Worm (Caenorhabditis elegans): Measurements from ENCODE around the gene R04A9.6.

The R04A9.6 gene

DNA sequence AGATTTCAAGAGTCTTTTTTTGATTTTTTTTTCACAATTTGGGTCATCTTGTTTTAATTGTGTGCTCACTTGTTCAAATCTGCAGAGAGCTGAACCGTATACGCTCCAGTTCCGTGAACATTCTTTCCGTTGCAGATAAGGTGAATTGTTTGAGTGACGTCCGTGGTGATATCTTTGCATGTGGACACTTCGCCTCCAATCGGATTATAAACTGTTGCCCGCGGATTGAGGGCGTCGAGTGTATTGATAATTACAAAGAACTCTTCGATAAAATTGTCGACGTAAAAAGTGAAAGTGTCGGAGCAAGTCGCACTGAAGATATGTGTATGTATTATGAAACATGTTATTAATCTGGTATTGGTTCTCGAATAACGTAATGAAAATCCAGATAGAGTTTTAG, 26.4 kb downstream of the R04A9.6 start:
- TF ChIP-seq sem-2 (GFP tag; optimal IDR thresholded peaks at IDR 0.05) (no peak), nhr-12 (tag; optimal IDR thresholded peaks at IDR 0.05) (no peak), elt-3 (tag; optimal IDR thresholded peaks at IDR 0.05) (no peak), pha-4 (tag; optimal IDR thresholded peaks at IDR 0.05) (no peak), cnd-1 (tag; optimal IDR thresholded peaks at IDR 0.05) (no peak), elt-1 (tag; optimal IDR thresholded peaks at IDR 0.05; ENCODE audit: borderline replicate concordance, insufficient read depth) (no peak), ceh-43 (GFP tag; optimal IDR thresholded peaks at IDR 0.05) (no peak), hlh-1 (tag; optimal IDR thresholded peaks at IDR 0.05) (no peak), ces-1 (GFP tag; optimal IDR thresholded peaks at IDR 0.05) (no peak)

- no peak for TF ChIP-seq ztf-11 (tag; optimal IDR thresholded peaks at IDR 0.05)
- no peak for TF ChIP-seq nhr-76 (tag; optimal IDR thresholded peaks at IDR 0.05)
These were observed 28.2 kb downstream of the R04A9.6 start, which contains the start of gene ZK1193.2 for ce11 chrX:425535-425934. TSS of gene ZK1193.2 (minus strand) at chrX:425635.

ce11 chrX:431596-431995, 34.2 kb downstream of the R04A9.6 start:
- no peak for TF ChIP-seq unc-62 (GFP tag; optimal IDR thresholded peaks at IDR 0.05)
- peak; percentile 13 for TF ChIP-seq ham-2 (GFP tag; optimal IDR thresholded peaks at IDR 0.05)
- peak; percentile 35 for TF ChIP-seq lsy-2 (tag; optimal IDR thresholded peaks at IDR 0.05)
- no peak for TF ChIP-seq nhr-76 (tag; optimal IDR thresholded peaks at IDR 0.05)
- peak; percentile 29 for TF ChIP-seq pha-4 (tag; optimal IDR thresholded peaks at IDR 0.05)
- no peak for TF ChIP-seq unc-120 (tag; optimal IDR thresholded peaks at IDR 0.05; ENCODE audit: poor library complexity, severe bottlenecking)
- no peak for TF ChIP-seq unc-39 (tag; optimal IDR thresholded peaks at IDR 0.05)

- TF ChIP-seq unc-39 (tag; optimal IDR thresholded peaks at IDR 0.05) (no peak), ceh-43 (GFP tag; optimal IDR thresholded peaks at IDR 0.05) (no peak), zip-8 (tag; optimal IDR thresholded peaks at IDR 0.05) (peak; percentile 0), M03D4.4 (tag; optimal IDR thresholded peaks at IDR 0.05) (no peak), ham-2 (GFP tag; optimal IDR thresholded peaks at IDR 0.05) (no peak), blmp-1 (tag; optimal IDR thresholded peaks at IDR 0.05) (peak; percentile 87), elt-1 (tag; optimal IDR thresholded peaks at IDR 0.05; ENCODE audit: borderline replicate concordance, insufficient read depth) (peak; percentile 1), tbx-8 (GFP tag; optimal IDR thresholded peaks at IDR 0.05) (no peak), mab-5 (tag; optimal IDR thresholded peaks at IDR 0.05) (no peak)
These were observed 35.8 kb downstream of the R04A9.6 start for ce11 chrX:433029-433693.

DNA sequence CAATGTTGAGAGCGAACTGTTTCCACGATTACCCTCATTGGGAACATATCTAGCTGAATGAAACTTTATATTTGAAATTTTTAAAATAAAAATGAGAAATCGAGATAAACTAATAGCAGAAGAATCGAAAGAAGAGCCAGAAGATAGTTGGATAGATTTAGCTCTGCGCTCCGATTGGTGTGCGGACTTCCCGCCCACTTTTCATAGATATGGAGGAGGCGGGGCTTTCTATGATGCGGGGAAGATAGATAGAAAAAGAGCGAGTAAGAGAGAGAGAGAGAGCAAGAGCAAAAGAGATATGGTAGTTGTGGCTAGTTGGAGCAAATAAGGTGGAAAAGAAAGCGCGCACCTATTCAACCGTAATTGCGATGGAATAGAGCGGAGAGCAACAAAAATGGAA, 36.4 kb downstream of the R04A9.6 start, which contains the start of gene dve-1:
dve-1 (minus strand) TSS at position 66 of the 400 bp plus-strand sequence.
- TF ChIP-seq lsy-2 (tag; optimal IDR thresholded peaks at IDR 0.05) (peak; percentile 34), bed-3 (GFP tag; optimal IDR thresholded peaks at IDR 0.05) (no peak), ceh-83 (GFP tag; optimal IDR thresholded peaks at IDR 0.05) (peak; percentile 45)

DNA sequence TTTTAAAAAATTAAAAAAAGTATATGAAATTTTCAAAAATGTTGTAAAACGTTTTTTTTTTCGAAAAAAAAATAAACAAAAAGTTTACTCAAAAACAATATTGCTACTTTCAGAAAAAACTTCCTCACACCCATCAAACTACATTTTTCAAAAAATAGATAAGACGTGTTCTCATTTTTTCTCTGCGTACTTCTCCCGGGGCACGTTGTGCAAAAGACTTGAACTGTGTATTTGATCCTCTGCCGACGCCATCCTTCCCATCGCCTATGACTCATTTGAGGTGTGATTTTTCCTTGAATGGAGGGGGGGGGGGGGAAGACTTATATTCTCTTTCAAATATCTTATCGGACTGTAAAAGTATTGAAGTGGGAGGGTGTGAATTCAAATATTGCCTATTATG, 41.0 kb downstream of the R04A9.6 start:
- TF ChIP-seq lin-32 (GFP tag; optimal IDR thresholded peaks at IDR 0.05) (no peak), hlh-1 (tag; optimal IDR thresholded peaks at IDR 0.05) (no peak), mab-5 (tag; optimal IDR thresholded peaks at IDR 0.05) (no peak), nhr-237 (tag; optimal IDR thresholded peaks at IDR 0.05) (no peak), bed-3 (GFP tag; optimal IDR thresholded peaks at IDR 0.05) (no peak), elt-3 (tag; optimal IDR thresholded peaks at IDR 0.05) (no peak), ztf-11 (tag; optimal IDR thresholded peaks at IDR 0.05) (no peak), snpc-4 (tag; optimal IDR thresholded peaks at IDR 0.05) (no peak), mep-1 (tag; optimal IDR thresholded peaks at IDR 0.05) (no peak), zip-8 (tag; optimal IDR thresholded peaks at IDR 0.05) (no peak), nhr-2 (tag; optimal IDR thresholded peaks at IDR 0.05) (no peak), ceh-83 (GFP tag; optimal IDR thresholded peaks at IDR 0.05) (no peak), unc-62 (GFP tag; optimal IDR thresholded peaks at IDR 0.05) (no peak), ham-2 (GFP tag; optimal IDR thresholded peaks at IDR 0.05) (no peak), ceh-43 (GFP tag; optimal IDR thresholded peaks at IDR 0.05) (no peak)
